Fruit fly (Drosophila melanogaster) whole organism, embryonic: ENCODE data around the gene Drgx.
A peak's percentile ranks its signal among the peaks of the same experiment; 100 is the strongest.

Experiments used
- CG10147 ChIP-seq: fragments of 200-800 bp; sonication (Bioruptor generic); optimal IDR thresholded peaks from 2 replicates; lab custom pipeline; 2019; ENCODE audit warnings: missing biosample characterization, mild to moderate bottlenecking, missing genetic modification characterization, moderate library complexity
- CG13624 ChIP-seq: fragments of 200-800 bp; sonication (Bioruptor generic); optimal IDR thresholded peaks from 2 replicates; lab custom pipeline; 2016; ENCODE audit warnings: missing biosample characterization, missing genetic modification characterization
- CG1602 ChIP-seq: fragments of 200-800 bp; sonication (Bioruptor generic); optimal IDR thresholded peaks from 3 replicates; lab custom pipeline; 2016; ENCODE audit warnings: missing biosample characterization, missing genetic modification characterization
- CG17359 ChIP-seq: fragments of 200-800 bp; sonication (Bioruptor generic); optimal IDR thresholded peaks from 3 replicates; lab custom pipeline; 2018; ENCODE audit warnings: missing biosample characterization, mild to moderate bottlenecking, missing genetic modification characterization, moderate library complexity
- CG17612 ChIP-seq: fragments of 200-800 bp; sonication (Bioruptor generic); IDR thresholded peaks from 2 replicates; pipeline ENCODE4 v1.3.6; 2022; ENCODE audit warnings: missing biosample characterization, missing genetic modification characterization
- CG2116 ChIP-seq: fragments of 200-800 bp; sonication (Bioruptor generic); optimal IDR thresholded peaks from 3 replicates; lab custom pipeline; 2018; ENCODE audit warnings: missing biosample characterization, mild to moderate bottlenecking, missing genetic modification characterization
- CG2875 ChIP-seq: fragments of 200-800 bp; sonication (Bioruptor generic); optimal IDR thresholded peaks from 2 replicates; lab custom pipeline; 2017; ENCODE audit warnings: missing biosample characterization, mild to moderate bottlenecking, missing genetic modification characterization, missing genetic modification reagents
- CG2889 ChIP-seq: fragments of 200-800 bp; sonication (Bioruptor generic); IDR thresholded peaks from 3 replicates; pipeline ENCODE4 v1.3.6; 2022; ENCODE audit warnings: missing biosample characterization, missing genetic modification characterization
- CG31365 ChIP-seq: fragments of 200-800 bp; sonication (Bioruptor generic); optimal IDR thresholded peaks from 2 replicates; lab custom pipeline; 2018; ENCODE audit warnings: missing biosample characterization, mild to moderate bottlenecking, missing genetic modification characterization
- CG6791 ChIP-seq: fragments of 200-800 bp; sonication (Bioruptor generic); IDR thresholded peaks from 3 replicates; pipeline ENCODE4 v1.3.6; 2022; ENCODE audit warnings: missing biosample characterization, missing genetic modification characterization; ENCODE audit not compliant: partially characterized antibody
- CG8290 ChIP-seq, 3 experiments: fragments of 200-800 bp; sonication (Bioruptor generic); optimal IDR thresholded peaks; 2 replicates each; lab custom pipeline; 2016 to 2019; ENCODE audit warnings: missing biosample characterization in 3 of 3, missing genetic modification characterization in 3 of 3, mild to moderate bottlenecking in 2 of 3, moderate library complexity in 1 of 3
- CG9437 ChIP-seq: fragments of 200-800 bp; sonication (Bioruptor generic); optimal IDR thresholded peaks from 2 replicates; lab custom pipeline; 2018; ENCODE audit warnings: missing biosample characterization, mild to moderate bottlenecking, missing genetic modification characterization
- Deaf1 ChIP-seq: fragments of 200-800 bp; optimal IDR thresholded peaks from 3 replicates; lab custom pipeline; 2019; ENCODE audit warnings: missing biosample characterization, mild to moderate bottlenecking, missing genetic modification characterization, moderate library complexity
- Dll ChIP-seq: fragments of 200-800 bp; sonication (Bioruptor generic); IDR thresholded peaks from 4 replicates; pipeline ENCODE4 v1.3.6; 2022; ENCODE audit warnings: missing biosample characterization, missing genetic modification characterization; ENCODE audit not compliant: partially characterized antibody
- Dp ChIP-seq: fragments of 200-800 bp; sonication (Bioruptor generic); optimal IDR thresholded peaks from 2 replicates; lab custom pipeline; 2018; ENCODE audit warnings: missing biosample characterization, mild to moderate bottlenecking, missing genetic modification characterization, moderate library complexity
- E2f2 ChIP-seq: fragments of 200-800 bp; sonication (Bioruptor generic); IDR thresholded peaks from 2 replicates; pipeline ENCODE4 v1.3.6; 2022; ENCODE audit warnings: missing biosample characterization, missing genetic modification characterization
- Elba2 ChIP-seq: fragments of 200-800 bp; sonication (Bioruptor generic); optimal IDR thresholded peaks from 3 replicates; lab custom pipeline; 2016; ENCODE audit warnings: missing biosample characterization, missing genetic modification characterization
- Hmr ChIP-seq: fragments of 200-800 bp; sonication (Bioruptor generic); optimal IDR thresholded peaks from 3 replicates; lab custom pipeline; 2017; ENCODE audit warnings: mild to moderate bottlenecking, missing biosample characterization, missing genetic modification reagents, missing genetic modification characterization
- Lhr ChIP-seq: fragments of 200-800 bp; sonication (Bioruptor generic); optimal IDR thresholded peaks from 3 replicates; lab custom pipeline; 2017; ENCODE audit warnings: mild to moderate bottlenecking, missing biosample characterization, missing genetic modification reagents, missing genetic modification characterization
- NC2β ChIP-seq: fragments of 200-800 bp; sonication (Bioruptor generic); optimal IDR thresholded peaks from 2 replicates; lab custom pipeline; 2016; ENCODE audit warnings: missing biosample characterization, missing genetic modification characterization
- NK7.1 ChIP-seq: fragments of 200-800 bp; sonication (Bioruptor generic); optimal IDR thresholded peaks from 3 replicates; lab custom pipeline; 2016; ENCODE audit warnings: missing biosample characterization, missing genetic modification characterization
- Ravus ChIP-seq: fragments of 200-800 bp; sonication (Bioruptor generic); IDR thresholded peaks from 2 replicates; pipeline ENCODE4 v1.3.6; 2022; ENCODE audit warnings: missing biosample characterization, missing genetic modification characterization
- Sox100B ChIP-seq: fragments of 200-800 bp; sonication (Bioruptor generic); optimal IDR thresholded peaks from 3 replicates; lab custom pipeline; 2018; ENCODE audit warnings: missing biosample characterization, mild to moderate bottlenecking, missing genetic modification characterization
- Vsx1 ChIP-seq: fragments of 200-800 bp; sonication (Bioruptor generic); optimal IDR thresholded peaks from 2 replicates; lab custom pipeline; 2017; ENCODE audit warnings: missing biosample characterization, mild to moderate bottlenecking, missing genetic modification characterization, missing genetic modification reagents
- br ChIP-seq: fragments of >200 bp; optimal IDR thresholded peaks from 2 replicates; lab custom pipeline; 2017
- cato ChIP-seq: fragments of 200-800 bp; sonication (Bioruptor generic); optimal IDR thresholded peaks from 2 replicates; lab custom pipeline; 2016; ENCODE audit warnings: missing biosample characterization, missing genetic modification characterization, borderline replicate concordance
- chm ChIP-seq: fragments of 200-800 bp; sonication (Bioruptor generic); IDR thresholded peaks from 2 replicates; pipeline ENCODE4 v1.3.6; 2022; ENCODE audit warnings: missing biosample characterization, missing genetic modification characterization
- crc ChIP-seq: fragments of 200-800 bp; sonication (Bioruptor generic); optimal IDR thresholded peaks from 2 replicates; lab custom pipeline; 2016; ENCODE audit warnings: missing biosample characterization, missing genetic modification characterization
- ewg ChIP-seq: fragments of 200-800 bp; sonication (Bioruptor generic); optimal IDR thresholded peaks from 3 replicates; lab custom pipeline; 2017; ENCODE audit warnings: mild to moderate bottlenecking, missing biosample characterization, missing genetic modification reagents, missing genetic modification characterization
- fd96Cb ChIP-seq: fragments of 200-800 bp; sonication (Bioruptor generic); optimal IDR thresholded peaks from 2 replicates; lab custom pipeline; 2018; ENCODE audit warnings: missing biosample characterization, mild to moderate bottlenecking, missing genetic modification characterization, moderate library complexity
- ftz-f1 ChIP-seq: fragments of 200-800 bp; sonication (Bioruptor generic); optimal IDR thresholded peaks from 2 replicates; lab custom pipeline; 2016; ENCODE audit warnings: missing biosample characterization, missing genetic modification characterization
- gro ChIP-seq: fragments of 200-800 bp; sonication (Bioruptor generic); optimal IDR thresholded peaks from 2 replicates; lab custom pipeline; 2016; ENCODE audit warnings: missing biosample characterization, missing genetic modification characterization
- insv ChIP-seq, 2 experiments: fragments of 200-800 bp; sonication (Bioruptor generic); optimal IDR thresholded peaks; 3 replicates each; lab custom pipeline; 2016 to 2018; ENCODE audit warnings: missing biosample characterization in 2 of 2, missing genetic modification characterization in 2 of 2
- otp ChIP-seq: fragments of 200-800 bp; sonication (Bioruptor generic); IDR thresholded peaks from 3 replicates; pipeline ENCODE4, ENCODE4 v1.3.6; 2022; ENCODE audit warnings: missing biosample characterization, missing genetic modification characterization
- pan ChIP-seq, 4 experiments: fragments of >200 bp in 3 of 4; fragments of 200-800 bp in 1 of 4; sonication (Bioruptor generic) in 1 of 4; optimal IDR thresholded peaks in 3 of 4; IDR thresholded peaks in 1 of 4; 2 replicates each; pipeline versions ENCODE4 v1.3.6 to Lab custom; 2017 to 2022; ENCODE audit warnings: missing biosample characterization in 2 of 4, missing genetic modification characterization in 2 of 4, mixed read lengths in 1 of 4
- pita ChIP-seq: fragments of 200-800 bp; sonication (Bioruptor generic); optimal IDR thresholded peaks from 2 replicates; lab custom pipeline; 2017; ENCODE audit warnings: missing biosample characterization, mild to moderate bottlenecking, missing genetic modification characterization
- psq ChIP-seq: fragments of 200-800 bp; sonication (Bioruptor generic); optimal IDR thresholded peaks from 2 replicates; lab custom pipeline; 2017; ENCODE audit warnings: missing biosample characterization, missing genetic modification characterization
- pzg ChIP-seq: fragments of 200-800 bp; sonication (Bioruptor generic); optimal IDR thresholded peaks from 3 replicates; lab custom pipeline; 2018; ENCODE audit warnings: missing biosample characterization, mild to moderate bottlenecking, missing genetic modification characterization, moderate library complexity
- seq ChIP-seq: fragments of 200-800 bp; sonication (Bioruptor generic); IDR thresholded peaks from 2 replicates; pipeline ENCODE4 v1.3.6; 2022; ENCODE audit warnings: missing biosample characterization, missing genetic modification characterization
- tll ChIP-seq, 2 experiments: fragments of 200-800 bp in 1 of 2; fragments of >200 bp in 1 of 2; sonication (Bioruptor generic) in 1 of 2; optimal IDR thresholded peaks; 2 replicates each; lab custom pipeline; 2017 to 2019; ENCODE audit warnings: missing biosample characterization in 2 of 2, missing genetic modification characterization in 2 of 2, mild to moderate bottlenecking in 1 of 2, moderate library complexity in 1 of 2
- vnd ChIP-seq: fragments of 200-800 bp; sonication (Bioruptor generic); IDR thresholded peaks from 3 replicates; pipeline ENCODE4 v1.3.6; 2022; ENCODE audit warnings: missing biosample characterization, missing genetic modification characterization; ENCODE audit not compliant: partially characterized antibody
- yki ChIP-seq: fragments of >200 bp; optimal IDR thresholded peaks from 3 replicates; lab custom pipeline; 2018

Gene Drgx

DNA sequence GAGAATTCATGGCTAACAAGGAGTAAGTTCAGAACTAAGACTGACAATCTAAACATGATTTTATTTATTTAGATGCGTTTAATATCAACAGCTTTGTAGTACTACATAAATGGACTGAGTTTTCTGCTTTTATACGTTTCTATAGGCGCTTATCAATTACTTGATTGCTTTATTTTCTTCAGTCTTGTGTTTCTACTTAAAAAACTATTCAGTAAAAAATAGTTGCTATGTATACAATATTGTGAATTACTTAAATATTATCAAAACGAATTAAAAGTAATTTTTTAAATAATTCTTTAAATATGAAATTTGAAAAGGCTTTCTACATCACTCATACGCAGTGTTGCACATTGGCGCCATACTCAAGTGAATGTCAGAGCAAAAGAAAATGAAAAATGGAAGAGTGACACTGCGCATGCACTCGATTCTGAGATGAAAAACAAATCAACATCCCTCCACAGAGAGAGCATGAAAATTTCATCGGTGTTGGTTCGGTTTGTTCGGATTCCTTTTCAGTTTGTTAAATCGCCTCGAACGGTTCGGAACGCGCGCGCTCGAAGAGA, 55.2 kb downstream of the Drgx start, which contains the start of the genes lectin-24A and Shaw:
Gene lectin-24A, minus strand, starts transcription at position 101 of the 563 bp plus-strand sequence.
Gene Shaw, plus strand, starts transcription at position 513 of the 563 bp plus-strand sequence.
- TF ChIP-seq CG2889 (no peak), br (no peak), Lhr (GFP tag; lab: Kevin White, UChicago) (no peak), Vsx1 (GFP tag; lab: Kevin White, UChicago) (no peak), CG9437 (GFP tag; lab: Kevin White, UChicago) (no peak), NC2β (GFP tag; lab: Kevin White, UChicago) (no peak), pan (optimal IDR thresholded peaks at IDR 0.05; lab: Kevin White, UChicago) (no peak), pan (GFP tag; optimal IDR thresholded peaks at IDR 0.05 in 1 of 2, IDR thresholded peaks at IDR 0.05 in 1 of 2) (no peak), CG8290 (GFP tag; optimal IDR thresholded peaks at IDR 0.05; lab: Kevin White, UChicago) (no peak), CG8290 (tag; optimal IDR thresholded peaks at IDR 0.05; lab: Kevin White, UChicago) (no peak), ewg (peak; percentile 83), CG31365 (no peak), pita (GFP tag; lab: Kevin White, UChicago) (no peak), Hmr (GFP tag; lab: Kevin White, UChicago) (no peak), E2f2 (GFP tag; lab: Robert Waterston, UW) (peak; percentile 36; the same call in 1 of the 2 replicates), tll (GFP tag; optimal IDR thresholded peaks at IDR 0.05; lab: Kevin White, UChicago) (no peak), psq (GFP tag; lab: Kevin White, UChicago) (peak; percentile 31), CG2875 (GFP tag; lab: Kevin White, UChicago) (no peak), Dp (peak; percentile 19), gro (GFP tag; lab: Kevin White, UChicago) (no peak), fd96Cb (tag; lab: Kevin White, UChicago) (no peak), insv (GFP tag; optimal IDR thresholded peaks at IDR 0.05; lab: Kevin White, UChicago) (no peak), yki (lab: Kevin White, UChicago) (no peak), crc (no peak), seq (GFP tag; lab: Robert Waterston, UW) (no peak), CG6791 (no peak), Deaf1 (tag; lab: Kevin White, UChicago) (peak; percentile 73), CG17612 (GFP tag; lab: Robert Waterston, UW) (no peak), Dll (GFP tag; lab: Robert Waterston, UW) (no peak), ftz-f1 (GFP tag; lab: Kevin White, UChicago) (no peak), CG1602 (GFP tag; lab: Kevin White, UChicago) (no peak), NK7.1 (no peak), vnd (GFP tag; lab: Robert Waterston, UW) (no peak), otp (GFP tag; lab: Robert Waterston, UW) (no peak), cato (GFP tag; lab: Kevin White, UChicago) (no peak), chm (GFP tag; lab: Robert Waterston, UW) (no peak), CG13624 (GFP tag; lab: Kevin White, UChicago) (no peak), Elba2 (no peak), CG10147 (GFP tag; lab: Kevin White, UChicago) (no peak), pzg (GFP tag; lab: Kevin White, UChicago) (peak; percentile 2), Sox100B (no peak), Ravus (GFP tag; lab: Robert Waterston, UW) (no peak), CG2116 (GFP tag; lab: Kevin White, UChicago) (peak; percentile 48), CG17359 (no peak)
